Worm (Caenorhabditis elegans) whole organism, young adult: ENCODE results near the gene mtx-2.

Experiments used
- C06A6.2 ChIP-seq: fragments of 200-800 bp; sonication (Bioruptor generic); conservative IDR thresholded peaks from 2 replicates; pipeline ENCODE4 v1.3.6; 2022; ENCODE audit warnings: missing genetic modification characterization, missing compliant biosample characterization
- F10E7.11 ChIP-seq: sonication (generic microtip); optimal IDR thresholded peaks from 2 replicates; lab custom pipeline; 2017; ENCODE audit warnings: mild to moderate bottlenecking, missing genetic modification characterization, moderate library complexity, missing compliant biosample characterization
- F57A8.1 ChIP-seq: fragments of 200-800 bp; sonication (Bioruptor generic); optimal IDR thresholded peaks from 2 replicates; lab custom pipeline; 2018; ENCODE audit warnings: mild to moderate bottlenecking, missing genetic modification characterization, moderate library complexity, missing compliant biosample characterization
- K11D2.4 ChIP-seq: fragments of 200-800 bp; sonication (Bioruptor generic); IDR thresholded peaks from 2 replicates; pipeline ENCODE4 v1.3.6; 2022; ENCODE audit warnings: missing genetic modification reagents, missing genetic modification characterization, missing compliant biosample characterization
- T26A5.8 ChIP-seq: sonication (generic microtip); optimal IDR thresholded peaks from 2 replicates; lab custom pipeline; 2016; ENCODE audit warnings: missing genetic modification characterization, missing compliant biosample characterization
- Y53F4B.3 ChIP-seq: fragments of 200-800 bp; sonication (Bioruptor generic); IDR thresholded peaks from 2 replicates; pipeline ENCODE4 v1.3.6; 2022; ENCODE audit warnings: missing genetic modification reagents, missing genetic modification characterization, missing compliant biosample characterization
- Y56A3A.18 ChIP-seq: fragments of 200-800 bp; sonication (Bioruptor generic); IDR thresholded peaks from 2 replicates; pipeline ENCODE4 v1.3.6; 2022; ENCODE audit warnings: missing genetic modification reagents, missing genetic modification characterization, missing compliant biosample characterization
- Y95B8A.8 ChIP-seq: fragments of 200-800 bp; sonication (Bioruptor generic); IDR thresholded peaks from 2 replicates; pipeline ENCODE4 v1.3.6; 2022; ENCODE audit warnings: missing genetic modification reagents, missing genetic modification characterization, missing compliant biosample characterization
- ZK185.1 ChIP-seq: sonication (generic microtip); optimal IDR thresholded peaks from 2 replicates; lab custom pipeline; 2016; ENCODE audit warnings: mild to moderate bottlenecking, missing genetic modification characterization, missing compliant biosample characterization; ENCODE audit not compliant: poor library complexity, severe bottlenecking
- aptf-2 ChIP-seq: fragments of 200-800 bp; sonication (Bioruptor generic); conservative IDR thresholded peaks from 2 replicates; pipeline ENCODE4 v1.3.6; 2022; ENCODE audit warnings: missing genetic modification reagents, missing genetic modification characterization, missing compliant biosample characterization
- atf-7 ChIP-seq: sonication (generic microtip); optimal IDR thresholded peaks from 2 replicates; lab custom pipeline; 2017; ENCODE audit warnings: mild to moderate bottlenecking, missing genetic modification characterization, missing compliant biosample characterization
- athp-1 ChIP-seq: sonication (generic microtip); optimal IDR thresholded peaks from 2 replicates; lab custom pipeline; 2017; ENCODE audit warnings: mild to moderate bottlenecking, missing genetic modification characterization, missing compliant biosample characterization
- attf-6 ChIP-seq: fragments of 200-800 bp; sonication (Bioruptor generic); IDR thresholded peaks from 2 replicates; pipeline ENCODE4 v1.3.6; 2022; ENCODE audit warnings: missing genetic modification reagents, missing genetic modification characterization, missing compliant biosample characterization
- ccch-3 ChIP-seq: fragments of 200-800 bp; sonication (Bioruptor generic); optimal IDR thresholded peaks from 2 replicates; lab custom pipeline; 2018; ENCODE audit warnings: mild to moderate bottlenecking, missing genetic modification characterization, missing compliant biosample characterization
- cebp-1 ChIP-seq, 2 experiments: fragments of 200-800 bp in 1 of 2; sonication (Bioruptor generic) in 1 of 2; sonication (generic microtip) in 1 of 2; IDR thresholded peaks in 1 of 2; optimal IDR thresholded peaks in 1 of 2; 2 replicates each; pipeline versions ENCODE4 v1.3.6 to Lab custom; 2017 to 2022; ENCODE audit warnings: missing compliant biosample characterization in 2 of 2, missing genetic modification characterization in 2 of 2, mild to moderate bottlenecking in 1 of 2, missing genetic modification reagents in 1 of 2, moderate library complexity in 1 of 2
- cebp-2 ChIP-seq: fragments of 200-800 bp; sonication (Bioruptor generic); IDR thresholded peaks from 2 replicates; pipeline ENCODE4 v1.3.6; 2022; ENCODE audit warnings: missing genetic modification characterization, missing compliant biosample characterization
- ceh-58 ChIP-seq: fragments of 200-800 bp; sonication (Bioruptor generic); IDR thresholded peaks from 2 replicates; pipeline ENCODE4 v1.3.6; 2022; ENCODE audit warnings: missing genetic modification characterization, missing compliant biosample characterization
- ceh-91 ChIP-seq: fragments of 200-800 bp; sonication (Bioruptor generic); IDR thresholded peaks from 2 replicates; pipeline ENCODE4 v1.3.6; 2022; ENCODE audit warnings: missing genetic modification reagents, missing genetic modification characterization, missing compliant biosample characterization
- chd-7 ChIP-seq: sonication (generic microtip); optimal IDR thresholded peaks from 2 replicates; lab custom pipeline; 2016; ENCODE audit warnings: mild to moderate bottlenecking, missing genetic modification characterization, moderate library complexity, missing compliant biosample characterization
- dox-1 ChIP-seq: fragments of 200-800 bp; sonication (Bioruptor generic); IDR thresholded peaks from 2 replicates; pipeline ENCODE4 v1.3.6; 2022; ENCODE audit warnings: missing genetic modification reagents, missing genetic modification characterization, missing compliant biosample characterization
- dpff-1 ChIP-seq: sonication (generic microtip); optimal IDR thresholded peaks from 2 replicates; lab custom pipeline; 2017; ENCODE audit warnings: mild to moderate bottlenecking, missing genetic modification characterization, missing compliant biosample characterization
- efl-1 ChIP-seq: fragments of 150-350 bp; optimal IDR thresholded peaks from 2 replicates; lab custom pipeline; 2014; ENCODE audit warnings: missing biosample characterization, missing genetic modification reagents, missing genetic modification characterization
- egl-44 ChIP-seq: fragments of 200-800 bp; sonication (Bioruptor generic); IDR thresholded peaks from 2 replicates; pipeline ENCODE4 v1.3.6; 2022; ENCODE audit warnings: missing genetic modification reagents, missing genetic modification characterization, missing compliant biosample characterization
- egrh-3 ChIP-seq: fragments of 200-800 bp; sonication (Bioruptor generic); IDR thresholded peaks from 2 replicates; pipeline ENCODE4 v1.3.6; 2022; ENCODE audit warnings: missing genetic modification reagents, missing genetic modification characterization, missing compliant biosample characterization
- hsf-1 ChIP-seq: fragments of 200-800 bp; sonication (Bioruptor generic); IDR thresholded peaks from 2 replicates; pipeline ENCODE4 v1.3.6; 2022; ENCODE audit warnings: missing genetic modification reagents, missing genetic modification characterization, missing compliant biosample characterization
- let-607 ChIP-seq, 2 experiments: fragments of 200-800 bp in 1 of 2; sonication (Bioruptor generic) in 1 of 2; sonication (generic microtip) in 1 of 2; optimal IDR thresholded peaks; 2 replicates each; lab custom pipeline; 2016 to 2018; ENCODE audit warnings: mild to moderate bottlenecking in 2 of 2, missing compliant biosample characterization in 2 of 2, missing genetic modification characterization in 2 of 2, moderate library complexity in 2 of 2, missing genotype in 1 of 2
- lin-26 ChIP-seq: fragments of 200-800 bp; sonication (Bioruptor generic); IDR thresholded peaks from 2 replicates; pipeline ENCODE4 v1.3.6; 2022; ENCODE audit warnings: missing genetic modification reagents, missing genetic modification characterization, missing compliant biosample characterization
- lin-35 ChIP-seq, 3 experiments: fragments of 150-350 bp in 2 of 3; sonication (generic microtip) in 1 of 3; optimal IDR thresholded peaks; 2 replicates each; lab custom pipeline; 2014 to 2018; ENCODE audit warnings: missing biosample characterization in 3 of 3, missing genetic modification characterization in 3 of 3, missing genetic modification reagents in 3 of 3
- lsy-27 ChIP-seq: sonication (generic microtip); optimal IDR thresholded peaks from 2 replicates; lab custom pipeline; 2017; ENCODE audit warnings: missing genetic modification characterization, mild to moderate bottlenecking, missing compliant biosample characterization, antibody characterized with exemption, missing genotype, borderline replicate concordance; ENCODE audit not compliant: insufficient read depth
- madf-6 ChIP-seq: fragments of 200-800 bp; sonication (Bioruptor generic); IDR thresholded peaks from 2 replicates; pipeline ENCODE4 v1.3.6; 2022; ENCODE audit warnings: missing genetic modification reagents, missing genetic modification characterization, missing compliant biosample characterization
- mcd-1 ChIP-seq: fragments of 200-800 bp; sonication (Bioruptor generic); IDR thresholded peaks from 2 replicates; pipeline ENCODE4 v1.3.6; 2022; ENCODE audit warnings: missing genetic modification reagents, missing genetic modification characterization, missing compliant biosample characterization
- mel-28 ChIP-seq: sonication (generic microtip); optimal IDR thresholded peaks from 2 replicates; lab custom pipeline; 2016; ENCODE audit warnings: borderline replicate concordance, mild to moderate bottlenecking, missing genetic modification characterization, missing compliant biosample characterization
- nfyb-1 ChIP-seq: fragments of 200-800 bp; sonication (Bioruptor generic); IDR thresholded peaks from 2 replicates; pipeline ENCODE4 v1.3.6; 2022; ENCODE audit warnings: missing genetic modification reagents, missing genetic modification characterization, missing compliant biosample characterization
- pbrm-1 ChIP-seq: fragments of 200-800 bp; sonication (Bioruptor generic); IDR thresholded peaks from 2 replicates; pipeline ENCODE4 v1.3.6; 2022; ENCODE audit warnings: missing genetic modification reagents, missing genetic modification characterization, missing compliant biosample characterization
- repo-1 ChIP-seq: sonication (generic microtip); optimal IDR thresholded peaks from 2 replicates; lab custom pipeline; 2017; ENCODE audit warnings: mild to moderate bottlenecking, missing genetic modification characterization, missing compliant biosample characterization
- rpc-1 ChIP-seq, 2 experiments: fragments of 150-350 bp in 1 of 2; sonication (generic microtip) in 1 of 2; optimal IDR thresholded peaks; 2 replicates each; lab custom pipeline; 2014 to 2018; ENCODE audit warnings: missing biosample characterization in 1 of 2, missing genetic modification characterization in 1 of 2, missing genetic modification reagents in 1 of 2, missing genotype in 1 of 2
- snpc-1.3 ChIP-seq: sonication (generic microtip); optimal IDR thresholded peaks from 2 replicates; lab custom pipeline; 2017; ENCODE audit warnings: missing genetic modification characterization, mild to moderate bottlenecking, missing compliant biosample characterization, antibody characterized with exemption, moderate library complexity, missing genotype, missing genetic modification reagents; ENCODE audit not compliant: insufficient read depth
- snpc-3.4 ChIP-seq: sonication (generic microtip); optimal IDR thresholded peaks from 2 replicates; lab custom pipeline; 2017; ENCODE audit warnings: missing genetic modification characterization, mild to moderate bottlenecking, missing compliant biosample characterization, antibody characterized with exemption, moderate library complexity, missing genotype, missing genetic modification reagents
- tlf-1 ChIP-seq: fragments of 200-800 bp; sonication (Bioruptor generic); optimal IDR thresholded peaks from 2 replicates; lab custom pipeline; 2018; ENCODE audit warnings: mild to moderate bottlenecking, missing genetic modification characterization, missing compliant biosample characterization
- zim-3 ChIP-seq: sonication (generic microtip); optimal IDR thresholded peaks from 2 replicates; lab custom pipeline; 2017; ENCODE audit warnings: mild to moderate bottlenecking, missing genetic modification characterization, moderate library complexity, missing compliant biosample characterization
- ztf-22 ChIP-seq: fragments of 200-800 bp; sonication (Bioruptor generic); optimal IDR thresholded peaks from 2 replicates; lab custom pipeline; 2018; ENCODE audit warnings: mild to moderate bottlenecking, missing genetic modification characterization, moderate library complexity, missing compliant biosample characterization
- ztf-25 ChIP-seq: fragments of 200-800 bp; sonication (Bioruptor generic); IDR thresholded peaks from 2 replicates; pipeline ENCODE4 v1.3.6; 2022; ENCODE audit warnings: missing genetic modification reagents, missing genetic modification characterization, missing compliant biosample characterization
- ztf-26 ChIP-seq: sonication (generic microtip); optimal IDR thresholded peaks from 2 replicates; lab custom pipeline; 2017; ENCODE audit warnings: missing genetic modification characterization, missing compliant biosample characterization
- ztf-3 ChIP-seq: fragments of 200-800 bp; sonication (Bioruptor generic); optimal IDR thresholded peaks from 2 replicates; lab custom pipeline; 2018; ENCODE audit warnings: mild to moderate bottlenecking, missing genetic modification characterization, missing compliant biosample characterization

Gene mtx-2

DNA sequence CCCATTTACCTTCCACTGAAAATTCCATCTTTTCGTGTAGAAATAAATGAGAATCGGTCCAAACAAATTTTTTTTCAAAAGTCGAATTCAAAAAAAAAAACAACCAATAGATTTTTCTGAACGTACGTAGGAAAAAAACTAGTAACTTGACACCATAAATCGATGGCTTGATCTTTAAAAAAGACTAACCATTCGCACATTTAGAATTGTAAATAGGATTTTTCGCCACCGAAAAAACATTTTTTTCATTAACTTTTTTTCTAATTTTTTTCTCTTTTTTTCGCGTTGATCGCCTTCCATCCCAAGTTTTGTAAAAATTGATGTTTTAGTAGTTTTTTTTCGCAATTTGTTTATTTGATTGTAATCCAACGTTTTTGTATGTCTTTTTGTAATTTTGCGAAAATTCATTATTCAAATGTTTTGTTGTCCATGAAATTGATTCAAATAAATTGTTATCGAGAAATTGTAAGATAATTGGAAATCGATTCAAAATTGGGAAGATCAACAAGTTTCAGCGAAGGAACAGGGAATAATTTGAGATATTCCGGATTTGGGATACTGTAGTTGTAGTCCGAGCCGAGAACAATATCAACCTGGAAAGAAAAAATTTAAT lies 25.7 kb downstream of the mtx-2 start:
- TF ChIP-seq madf-6 (GFP tag; lab: Robert Waterston, UW) (no peak), C06A6.2 (GFP tag; lab: Robert Waterston, UW) (0 out of 2 replicates have a peak, but pooled peaks have one; percentile 49), egl-44 (GFP tag; lab: Robert Waterston, UW) (no peak), cebp-1 (GFP tag; IDR thresholded peaks at IDR 0.05; lab: Robert Waterston, UW) (no peak), cebp-1 (tag; optimal IDR thresholded peaks at IDR 0.05; lab: Kevin White, UChicago) (peak; percentile 14), zim-3 (tag; lab: Kevin White, UChicago) (peak; percentile 59), dpff-1 (tag; lab: Kevin White, UChicago) (peak; percentile 74), athp-1 (no peak), ZK185.1 (peak; percentile 51), let-607 (tag; optimal IDR thresholded peaks at IDR 0.05; lab: Kevin White, UChicago) (peak in 1 of 2 experiments; percentile 26), ztf-3 (GFP tag; lab: Kevin White, UChicago) (no peak), snpc-1.3 (tag; lab: Kevin White, UChicago) (no peak), ceh-58 (GFP tag; lab: Robert Waterston, UW) (no peak), ztf-26 (tag; lab: Kevin White, UChicago) (peak; percentile 8), chd-7 (peak; percentile 52), attf-6 (no peak), efl-1 (GFP tag; lab: Kevin White, UChicago) (no peak), ztf-22 (GFP tag; lab: Kevin White, UChicago) (no peak), repo-1 (peak; percentile 11), lin-35 (GFP tag; optimal IDR thresholded peaks at IDR 0.05; lab: Kevin White, UChicago) (peak in 1 of 3 experiments; percentile 40), atf-7 (no peak), rpc-1 (optimal IDR thresholded peaks at IDR 0.05; lab: Kevin White, UChicago) (no peak), rpc-1 (tag; optimal IDR thresholded peaks at IDR 0.05; lab: Kevin White, UChicago) (no peak), mel-28 (no peak), F57A8.1 (no peak), F10E7.11 (peak; percentile 52), ccch-3 (no peak), aptf-2 (GFP tag; lab: Robert Waterston, UW) (0 out of 2 replicates have a peak, but pooled peaks have one; percentile 11)

- TF ChIP-seq nfyb-1 (GFP tag; lab: Robert Waterston, UW) (0 out of 2 replicates have a peak, but pooled peaks have one; percentile 45), lin-35 (GFP tag; optimal IDR thresholded peaks at IDR 0.05; lab: Kevin White, UChicago) (peak in 1 of 3 experiments; percentile 65), Y53F4B.3 (GFP tag; lab: Robert Waterston, UW) (no peak), ceh-91 (no peak), tlf-1 (no peak), let-607 (tag; optimal IDR thresholded peaks at IDR 0.05; lab: Kevin White, UChicago) (peak in 1 of 2 experiments; percentile 12), dox-1 (GFP tag; lab: Robert Waterston, UW) (peak; percentile 71; the same call in 1 of the 2 replicates), K11D2.4 (GFP tag; lab: Robert Waterston, UW) (peak; percentile 12; the same call in 1 of the 2 replicates), T26A5.8 (tag; lab: Kevin White, UChicago) (no peak), C06A6.2 (GFP tag; lab: Robert Waterston, UW) (peak; percentile 36; the same call in 1 of the 2 replicates), Y56A3A.18 (no peak), pbrm-1 (0 out of 2 replicates have a peak, but pooled peaks have one; percentile 15), lin-26 (GFP tag; lab: Robert Waterston, UW) (0 out of 2 replicates have a peak, but pooled peaks have one; percentile 61), mcd-1 (GFP tag; lab: Robert Waterston, UW) (peak; percentile 25; the same call in 1 of the 2 replicates), cebp-1 (GFP tag; IDR thresholded peaks at IDR 0.05; lab: Robert Waterston, UW) (no peak), cebp-1 (tag; optimal IDR thresholded peaks at IDR 0.05; lab: Kevin White, UChicago) (peak; percentile 21), egrh-3 (no peak), hsf-1 (GFP tag; lab: Robert Waterston, UW) (0 out of 2 replicates have a peak, but pooled peaks have one; percentile 27), athp-1 (peak; percentile 66), snpc-3.4 (peak; percentile 37), ceh-58 (GFP tag; lab: Robert Waterston, UW) (0 out of 2 replicates have a peak, but pooled peaks have one; percentile 45), lsy-27 (tag; lab: Kevin White, UChicago) (no peak), ztf-25 (GFP tag; lab: Robert Waterston, UW) (0 out of 2 replicates have a peak, but pooled peaks have one; percentile 8), Y95B8A.8 (GFP tag; lab: Robert Waterston, UW) (0 out of 2 replicates have a peak, but pooled peaks have one; percentile 21), cebp-2 (GFP tag; lab: Robert Waterston, UW) (peak; percentile 55; the same call in 1 of the 2 replicates)
These were observed 26.6 kb downstream of the mtx-2 start for ce11 chrIII:7736806-7737205.
